Fruit fly (Drosophila melanogaster): ENCODE results near the gene Orc5.

The Orc5 gene

dm6 chr2L:13851098-13851497, 21.5 kb downstream of the Orc5 start:
- TF ChIP-seq ttk (optimal IDR thresholded peaks at IDR 0.05) (no peak), insv (optimal IDR thresholded peaks at IDR 0.05) (no peak), Sin3A (optimal IDR thresholded peaks at IDR 0.05) (no peak), h (optimal IDR thresholded peaks at IDR 0.05) (no peak), Myc (optimal IDR thresholded peaks at IDR 0.05) (no peak), psq (optimal IDR thresholded peaks at IDR 0.05) (no peak)

dm6 chr2L:13867653-13868052, 38.0 kb downstream of the Orc5 start:
- TF ChIP-seq ttk (optimal IDR thresholded peaks at IDR 0.05) (no peak), insv (optimal IDR thresholded peaks at IDR 0.05) (no peak), Myc (optimal IDR thresholded peaks at IDR 0.05) (no peak), h (optimal IDR thresholded peaks at IDR 0.05) (no peak), psq (optimal IDR thresholded peaks at IDR 0.05) (no peak), Sin3A (optimal IDR thresholded peaks at IDR 0.05) (no peak)

- TF ChIP-seq Myc (optimal IDR thresholded peaks at IDR 0.05) (no peak), psq (optimal IDR thresholded peaks at IDR 0.05) (no peak), Sin3A (optimal IDR thresholded peaks at IDR 0.05) (no peak), insv (optimal IDR thresholded peaks at IDR 0.05) (no peak), ttk (optimal IDR thresholded peaks at IDR 0.05) (no peak), h (optimal IDR thresholded peaks at IDR 0.05) (no peak)
These were observed 39.8 kb downstream of the Orc5 start for dm6 chr2L:13869400-13869799.

dm6 chr2L:13873147-13873546, 43.5 kb downstream of the Orc5 start:
- TF ChIP-seq Myc (optimal IDR thresholded peaks at IDR 0.05) (no peak), Sin3A (optimal IDR thresholded peaks at IDR 0.05) (no peak), h (optimal IDR thresholded peaks at IDR 0.05) (no peak), insv (optimal IDR thresholded peaks at IDR 0.05) (no peak), psq (optimal IDR thresholded peaks at IDR 0.05) (no peak), ttk (optimal IDR thresholded peaks at IDR 0.05) (no peak)

- TF ChIP-seq Myc (optimal IDR thresholded peaks at IDR 0.05) (no peak), psq (optimal IDR thresholded peaks at IDR 0.05) (no peak), ttk (optimal IDR thresholded peaks at IDR 0.05) (no peak)
These were observed 47.1 kb downstream of the Orc5 start for dm6 chr2L:13876698-13877097.

- TF ChIP-seq Sin3A (optimal IDR thresholded peaks at IDR 0.05) (no peak), insv (optimal IDR thresholded peaks at IDR 0.05) (no peak), psq (optimal IDR thresholded peaks at IDR 0.05) (no peak), Myc (optimal IDR thresholded peaks at IDR 0.05) (no peak), h (optimal IDR thresholded peaks at IDR 0.05) (no peak), ttk (optimal IDR thresholded peaks at IDR 0.05) (no peak)
These were observed 48.4 kb downstream of the Orc5 start for dm6 chr2L:13877934-13878580.

dm6 chr2L:13878801-13879200, 49.2 kb downstream of the Orc5 start:
- TF ChIP-seq Sin3A (optimal IDR thresholded peaks at IDR 0.05), result no peak
- no peak for TF ChIP-seq psq (optimal IDR thresholded peaks at IDR 0.05)
- TF ChIP-seq h (optimal IDR thresholded peaks at IDR 0.05), result no peak

Data from Kc167 (cell line).